Fruit fly (Drosophila melanogaster) whole organism, embryonic: ENCODE data around the gene CG31808.

Experiments
- Bgb ChIP-seq: fragments of 200-800 bp; sonication (Bioruptor generic); IDR thresholded peaks from 2 replicates; pipeline ENCODE4 v1.3.6; 2022; ENCODE audit warnings: missing biosample characterization, missing genetic modification characterization; ENCODE audit not compliant: partially characterized antibody
- CG1024 ChIP-seq: fragments of 200-800 bp; sonication (Bioruptor generic); IDR thresholded peaks from 2 replicates; pipeline ENCODE4 v1.3.6; 2022; ENCODE audit warnings: missing biosample characterization, missing genetic modification characterization
- CG10462 ChIP-seq: fragments of 200-800 bp; sonication (Bioruptor generic); optimal IDR thresholded peaks from 2 replicates; lab custom pipeline; 2016; ENCODE audit warnings: missing biosample characterization, missing genetic modification characterization
- CG12219 ChIP-seq: fragments of 200-800 bp; sonication (Bioruptor generic); optimal IDR thresholded peaks from 3 replicates; lab custom pipeline; 2018; ENCODE audit warnings: missing biosample characterization, mild to moderate bottlenecking, missing genetic modification characterization
- CG12942 ChIP-seq: fragments of 200-800 bp; sonication (Bioruptor generic); optimal IDR thresholded peaks from 3 replicates; lab custom pipeline; 2016; ENCODE audit warnings: missing biosample characterization, missing genetic modification characterization
- CG13624 ChIP-seq: fragments of 200-800 bp; sonication (Bioruptor generic); optimal IDR thresholded peaks from 2 replicates; lab custom pipeline; 2016; ENCODE audit warnings: missing biosample characterization, missing genetic modification characterization
- CG13894 ChIP-seq: fragments of 200-800 bp; sonication (Bioruptor generic); optimal IDR thresholded peaks from 3 replicates; lab custom pipeline; 2018; ENCODE audit warnings: missing biosample characterization, mild to moderate bottlenecking, missing genetic modification characterization, moderate library complexity
- CG17385 ChIP-seq: fragments of 200-800 bp; sonication (Bioruptor generic); optimal IDR thresholded peaks from 3 replicates; lab custom pipeline; 2018; ENCODE audit warnings: missing biosample characterization, mild to moderate bottlenecking, missing genetic modification characterization
- CG17802 ChIP-seq: fragments of 200-800 bp; sonication (Bioruptor generic); optimal IDR thresholded peaks from 2 replicates; lab custom pipeline; 2018; ENCODE audit warnings: missing biosample characterization, mild to moderate bottlenecking, missing genetic modification characterization, moderate library complexity
- CG1832 ChIP-seq: fragments of 200-800 bp; sonication (Bioruptor generic); optimal IDR thresholded peaks from 2 replicates; lab custom pipeline; 2017; ENCODE audit warnings: missing biosample characterization, mild to moderate bottlenecking, missing genetic modification characterization, inconsistent platforms
- CG18764 ChIP-seq: fragments of 200-800 bp; sonication (Bioruptor generic); optimal IDR thresholded peaks from 3 replicates; lab custom pipeline; 2016; ENCODE audit warnings: missing biosample characterization, missing genetic modification characterization
- CG2120 ChIP-seq: fragments of 200-800 bp; sonication (Bioruptor generic); optimal IDR thresholded peaks from 3 replicates; lab custom pipeline; 2016; ENCODE audit warnings: missing biosample characterization, missing genetic modification characterization
- CG2129 ChIP-seq: fragments of 200-800 bp; sonication (Bioruptor generic); IDR thresholded peaks from 2 replicates; pipeline ENCODE4 v1.3.6; 2022; ENCODE audit warnings: missing biosample characterization, missing genetic modification characterization; ENCODE audit not compliant: partially characterized antibody
- CG3065 ChIP-seq: fragments of 200-800 bp; sonication (Bioruptor generic); optimal IDR thresholded peaks from 2 replicates; lab custom pipeline; 2016; ENCODE audit warnings: missing biosample characterization, missing genetic modification characterization
- CG31388 ChIP-seq: fragments of 200-800 bp; sonication (Bioruptor generic); optimal IDR thresholded peaks from 2 replicates; lab custom pipeline; 2016; ENCODE audit warnings: missing biosample characterization, missing genetic modification characterization
- CG3407 ChIP-seq: fragments of 200-800 bp; sonication (Bioruptor generic); optimal IDR thresholded peaks from 2 replicates; lab custom pipeline; 2018; ENCODE audit warnings: missing biosample characterization, mild to moderate bottlenecking, missing genetic modification characterization
- CG4404 ChIP-seq: fragments of 200-800 bp; sonication (Bioruptor generic); IDR thresholded peaks from 2 replicates; pipeline ENCODE4 v1.3.6; 2022; ENCODE audit warnings: missing biosample characterization, missing genetic modification characterization
- CG4707 ChIP-seq: fragments of 200-800 bp; sonication (Bioruptor generic); optimal IDR thresholded peaks from 2 replicates; lab custom pipeline; 2018; ENCODE audit warnings: missing biosample characterization, mild to moderate bottlenecking, missing genetic modification characterization, moderate library complexity
- CG9215 ChIP-seq: fragments of 200-800 bp; sonication (Bioruptor generic); IDR thresholded peaks from 2 replicates; pipeline ENCODE4 v1.3.6; 2022; ENCODE audit warnings: missing biosample characterization, missing genetic modification characterization
- CHES-1-like ChIP-seq: fragments of 200-800 bp; sonication (Bioruptor generic); optimal IDR thresholded peaks from 2 replicates; lab custom pipeline; 2016; ENCODE audit warnings: missing biosample characterization, missing genetic modification characterization
- Dbx ChIP-seq: fragments of 200-800 bp; sonication (Bioruptor generic); IDR thresholded peaks from 3 replicates; pipeline ENCODE4 v1.3.6; 2022; ENCODE audit warnings: missing biosample characterization, missing genetic modification characterization
- Dip3 ChIP-seq: fragments of 200-800 bp; sonication (Bioruptor generic); optimal IDR thresholded peaks from 3 replicates; lab custom pipeline; 2016; ENCODE audit warnings: missing biosample characterization, missing genetic modification characterization
- Dp ChIP-seq: fragments of 200-800 bp; sonication (Bioruptor generic); optimal IDR thresholded peaks from 2 replicates; lab custom pipeline; 2018; ENCODE audit warnings: missing biosample characterization, mild to moderate bottlenecking, missing genetic modification characterization, moderate library complexity
- Hmx ChIP-seq: fragments of 200-800 bp; sonication (Bioruptor generic); optimal IDR thresholded peaks from 2 replicates; lab custom pipeline; 2016; ENCODE audit warnings: missing biosample characterization, missing genetic modification characterization
- Lhr ChIP-seq: fragments of 200-800 bp; sonication (Bioruptor generic); optimal IDR thresholded peaks from 3 replicates; lab custom pipeline; 2017; ENCODE audit warnings: mild to moderate bottlenecking, missing biosample characterization, missing genetic modification reagents, missing genetic modification characterization
- Lim3 ChIP-seq: fragments of 200-800 bp; sonication (Bioruptor generic); IDR thresholded peaks from 2 replicates; pipeline ENCODE4 v1.3.6; 2022; ENCODE audit warnings: missing biosample characterization, missing genetic modification characterization
- Max ChIP-seq: fragments of 200-800 bp; sonication (Bioruptor generic); optimal IDR thresholded peaks from 2 replicates; lab custom pipeline; 2016; ENCODE audit warnings: missing biosample characterization, mild to moderate bottlenecking, missing genetic modification characterization
- NfI ChIP-seq: fragments of 200-800 bp; sonication (Bioruptor generic); optimal IDR thresholded peaks from 3 replicates; lab custom pipeline; 2018; ENCODE audit warnings: missing biosample characterization, mild to moderate bottlenecking, missing genetic modification characterization, moderate library complexity
- Side ChIP-seq: fragments of 200-800 bp; sonication (Bioruptor generic); optimal IDR thresholded peaks from 2 replicates; lab custom pipeline; 2016; ENCODE audit warnings: missing biosample characterization, missing genetic modification characterization
- ab ChIP-seq: fragments of 200-800 bp; sonication (Bioruptor generic); optimal IDR thresholded peaks from 2 replicates; lab custom pipeline; 2016; ENCODE audit warnings: missing biosample characterization, missing genetic modification characterization
- aop ChIP-seq: fragments of 200-800 bp; sonication (Bioruptor generic); IDR thresholded peaks from 2 replicates; pipeline ENCODE4 v1.3.6; 2022; ENCODE audit warnings: missing biosample characterization, missing genetic modification characterization
- btn ChIP-seq: fragments of 200-800 bp; sonication (Bioruptor generic); optimal IDR thresholded peaks from 2 replicates; lab custom pipeline; 2016; ENCODE audit warnings: missing biosample characterization, missing genetic modification characterization
- chinmo ChIP-seq: fragments of 200-800 bp; sonication (Bioruptor generic); IDR thresholded peaks from 4 replicates; pipeline ENCODE4 v1.3.6; 2022; ENCODE audit warnings: missing biosample characterization, missing genetic modification characterization; ENCODE audit not compliant: partially characterized antibody
- ci ChIP-seq: fragments of 200-800 bp; sonication (Bioruptor generic); IDR thresholded peaks from 3 replicates; pipeline ENCODE4 v1.3.6; 2022; ENCODE audit warnings: missing biosample characterization, missing genetic modification characterization
- esg ChIP-seq: fragments of 200-800 bp; sonication (Bioruptor generic); conservative IDR thresholded peaks from 2 replicates; pipeline ENCODE4 v1.3.6; 2022; ENCODE audit warnings: missing biosample characterization, missing genetic modification characterization
- hbn ChIP-seq: fragments of 200-800 bp; sonication (Bioruptor generic); IDR thresholded peaks from 2 replicates; pipeline ENCODE4 v1.3.6; 2022; ENCODE audit warnings: missing biosample characterization, missing genetic modification characterization; ENCODE audit not compliant: partially characterized antibody
- her ChIP-seq: fragments of 200-800 bp; sonication (Bioruptor generic); optimal IDR thresholded peaks from 2 replicates; lab custom pipeline; 2016; ENCODE audit warnings: missing biosample characterization, missing genetic modification characterization
- hkb ChIP-seq, 2 experiments: fragments of 200-800 bp in 1 of 2; fragments of >200 bp in 1 of 2; sonication (Bioruptor generic) in 1 of 2; IDR thresholded peaks in 1 of 2; optimal IDR thresholded peaks in 1 of 2; 2 replicates each; pipeline versions ENCODE4 v1.3.6 to Lab custom; 2017 to 2022; ENCODE audit warnings: missing biosample characterization in 1 of 2, missing genetic modification characterization in 1 of 2
- hth ChIP-seq: fragments of >200 bp; optimal IDR thresholded peaks from 2 replicates; lab custom pipeline; 2017; ENCODE audit warnings: inconsistent platforms
- jumu ChIP-seq: fragments of 200-800 bp; sonication (Bioruptor generic); optimal IDR thresholded peaks from 3 replicates; lab custom pipeline; 2016; ENCODE audit warnings: missing biosample characterization, missing genetic modification characterization
- kay ChIP-seq: fragments of 200-800 bp; sonication (Bioruptor generic); optimal IDR thresholded peaks from 2 replicates; lab custom pipeline; 2016; ENCODE audit warnings: missing biosample characterization, missing genetic modification characterization
- klu ChIP-seq: fragments of 200-800 bp; sonication (Bioruptor generic); IDR thresholded peaks from 2 replicates; pipeline ENCODE4 v1.3.6; 2022; ENCODE audit warnings: missing biosample characterization, missing genetic modification characterization
- mirr ChIP-seq: fragments of 200-800 bp; sonication (Bioruptor generic); optimal IDR thresholded peaks from 3 replicates; lab custom pipeline; 2018; ENCODE audit warnings: missing biosample characterization, mild to moderate bottlenecking, missing genetic modification characterization
- pho ChIP-seq: fragments of 200-800 bp; sonication (Bioruptor generic); optimal IDR thresholded peaks from 2 replicates; lab custom pipeline; 2016; ENCODE audit warnings: missing biosample characterization, missing genetic modification characterization
- phol ChIP-seq: fragments of 200-800 bp; sonication (Bioruptor generic); optimal IDR thresholded peaks from 3 replicates; lab custom pipeline; 2018; ENCODE audit warnings: missing biosample characterization, mild to moderate bottlenecking, missing genetic modification characterization, moderate library complexity
- rib ChIP-seq: fragments of 200-800 bp; sonication (Bioruptor generic); IDR thresholded peaks from 2 replicates; pipeline ENCODE4 v1.3.6; 2022; ENCODE audit warnings: missing biosample characterization, missing genetic modification characterization
- run ChIP-seq: fragments of 200-800 bp; sonication (Bioruptor generic); optimal IDR thresholded peaks from 3 replicates; lab custom pipeline; 2018; ENCODE audit warnings: missing biosample characterization, mild to moderate bottlenecking, missing genetic modification characterization
- sisA ChIP-seq: fragments of 200-800 bp; sonication (Bioruptor generic); IDR thresholded peaks from 2 replicates; pipeline ENCODE4 v1.3.6; 2022; ENCODE audit warnings: missing biosample characterization, missing genetic modification characterization

Gene CG31808

dm6 chr2L:16720707-16721700, 5.0 kb upstream of the CG31808 start (continued):
- peak; percentile 83 for TF ChIP-seq CG1024
- TF ChIP-seq CG4707 (GFP tag; lab: Kevin White, UChicago): peak; percentile 84
- peak; percentile 67 for TF ChIP-seq CG17802 (tag; lab: Kevin White, UChicago)
- TF ChIP-seq phol (tag; lab: Kevin White, UChicago): peak; percentile 94
- TF ChIP-seq NfI: peak; percentile 81
- peak; percentile 68 for TF ChIP-seq CG12219
- peak; percentile 92 for TF ChIP-seq Max (GFP tag; lab: Kevin White, UChicago)
- TF ChIP-seq Lhr (GFP tag; lab: Kevin White, UChicago): peak; percentile 68
- TF ChIP-seq Bgb (GFP tag; lab: Robert Waterston, UW): no peak
- no peak for TF ChIP-seq ab (GFP tag; lab: Kevin White, UChicago)
- peak; percentile 72 for TF ChIP-seq Lim3
- TF ChIP-seq pho: peak; percentile 79
- no peak for TF ChIP-seq hth (lab: Kevin White, UChicago)
- TF ChIP-seq klu (GFP tag; lab: Robert Waterston, UW): peak; percentile 88
- TF ChIP-seq CG2120 (GFP tag; lab: Kevin White, UChicago): peak; percentile 83
- no peak for TF ChIP-seq Dp
- peak; percentile 89 for TF ChIP-seq CG9215
- peak; percentile 92 for TF ChIP-seq CG4404
- peak; percentile 88 for TF ChIP-seq CG31388
- peak; percentile 32 for TF ChIP-seq CHES-1-like
- TF ChIP-seq kay (GFP tag; lab: Kevin White, UChicago): peak; percentile 93
- TF ChIP-seq esg (GFP tag; lab: Robert Waterston, UW): peak; percentile 95
- TF ChIP-seq her (GFP tag; lab: Kevin White, UChicago): peak; percentile 25
- peak; percentile 57 for TF ChIP-seq CG13894 (tag; lab: Kevin White, UChicago)
- TF ChIP-seq Dbx (GFP tag; lab: Robert Waterston, UW): peak; percentile 94
- TF ChIP-seq ci: peak; percentile 97
- peak; percentile 86 for TF ChIP-seq CG10462 (GFP tag; lab: Kevin White, UChicago)
- TF ChIP-seq CG12942: peak; percentile 81
- TF ChIP-seq run: peak; percentile 91
- peak; percentile 86 for TF ChIP-seq rib
- TF ChIP-seq CG18764 (GFP tag; lab: Kevin White, UChicago): peak; percentile 91
- no peak for TF ChIP-seq hbn (GFP tag; lab: Robert Waterston, UW)
- peak; percentile 74 for TF ChIP-seq Hmx (GFP tag; lab: Kevin White, UChicago)
- peak; percentile 1 for TF ChIP-seq CG1832
- TF ChIP-seq Dip3 (GFP tag; lab: Kevin White, UChicago): peak; percentile 88
- peak; percentile 75 for TF ChIP-seq Side (GFP tag; lab: Kevin White, UChicago)
- peak; percentile 61 for TF ChIP-seq jumu
- no peak for TF ChIP-seq hkb (optimal IDR thresholded peaks at IDR 0.05; lab: Kevin White, UChicago)
- peak; percentile 94 for TF ChIP-seq hkb (GFP tag; IDR thresholded peaks at IDR 0.05; lab: Robert Waterston, UW)
- peak; percentile 88 for TF ChIP-seq chinmo (GFP tag; lab: Robert Waterston, UW)
- peak; percentile 83 for TF ChIP-seq aop
- TF ChIP-seq btn (GFP tag; lab: Kevin White, UChicago): peak; percentile 78
- no peak for TF ChIP-seq CG2129 (GFP tag; lab: Robert Waterston, UW)
- peak; percentile 78 for TF ChIP-seq CG3065 (GFP tag; lab: Kevin White, UChicago)
- peak; percentile 70 for TF ChIP-seq CG13624 (GFP tag; lab: Kevin White, UChicago)
- peak; percentile 81 for TF ChIP-seq CG3407 (GFP tag; lab: Kevin White, UChicago)
- peak; percentile 91 for TF ChIP-seq sisA
- peak; percentile 16 for TF ChIP-seq mirr (GFP tag; lab: Kevin White, UChicago)
- peak; percentile 86 for TF ChIP-seq CG17385 (GFP tag; lab: Kevin White, UChicago)
